Worm (Caenorhabditis elegans) whole organism, L3 larva: Measurements from ENCODE around the gene F20A1.6.

ENCODE experiments used
- R02D3.7 ChIP-seq: fragments of 150-350 bp; optimal IDR thresholded peaks from 2 replicates; lab custom pipeline; 2014; ENCODE audit warnings: missing biosample characterization, missing genetic modification characterization
- aly-2 ChIP-seq: fragments of 150-350 bp; optimal IDR thresholded peaks from 2 replicates; lab custom pipeline; 2014; ENCODE audit warnings: missing biosample characterization, missing genetic modification characterization
- ama-1 ChIP-seq: fragments of 150-350 bp; optimal IDR thresholded peaks from 2 replicates; lab custom pipeline; 2018
- ceh-82 ChIP-seq: fragments of 150-350 bp; optimal IDR thresholded peaks from 2 replicates; lab custom pipeline; 2014; ENCODE audit warnings: missing biosample characterization, missing genetic modification characterization
- ceh-9 ChIP-seq: sonication (generic microtip); optimal IDR thresholded peaks from 2 replicates; lab custom pipeline; 2018; ENCODE audit warnings: missing biosample characterization, missing genetic modification characterization
- daf-12 ChIP-seq: fragments of 150-350 bp; optimal IDR thresholded peaks from 2 replicates; lab custom pipeline; 2014; ENCODE audit warnings: missing biosample characterization, missing genetic modification reagents, missing genetic modification characterization
- egl-27 ChIP-seq: sonication (generic microtip); optimal IDR thresholded peaks from 4 replicates; lab custom pipeline; 2017; ENCODE audit warnings: missing biosample characterization, missing genetic modification reagents, missing genetic modification characterization
- elt-1 ChIP-seq: fragments of 150-350 bp; optimal IDR thresholded peaks from 2 replicates; lab custom pipeline; 2014; ENCODE audit warnings: missing biosample characterization, missing genetic modification characterization
- elt-2 ChIP-seq: sonication (generic microtip); optimal IDR thresholded peaks from 2 replicates; lab custom pipeline; 2016; ENCODE audit warnings: missing genetic modification reagents, mild to moderate bottlenecking, missing genetic modification characterization, missing compliant biosample characterization
- elt-3 ChIP-seq, 3 experiments: fragments of 150-350 bp in 1 of 3; sonication (generic microtip) in 2 of 3; optimal IDR thresholded peaks; 2 replicates in 2 of 3; 4 replicates in 1 of 3; lab custom pipeline; 2014 to 2017; ENCODE audit warnings: missing biosample characterization in 3 of 3, missing genetic modification characterization in 3 of 3
- eor-1 ChIP-seq, 2 experiments: fragments of 150-350 bp; optimal IDR thresholded peaks; 2 replicates each; lab custom pipeline; 2014 to 2018; ENCODE audit warnings: missing biosample characterization in 2 of 2, missing genetic modification characterization in 2 of 2
- fkh-2 ChIP-seq: fragments of 150-350 bp; optimal IDR thresholded peaks from 2 replicates; lab custom pipeline; 2014; ENCODE audit warnings: missing biosample characterization, missing genetic modification reagents, missing genetic modification characterization
- fos-1 ChIP-seq: fragments of 150-350 bp; optimal IDR thresholded peaks from 2 replicates; lab custom pipeline; 2014; ENCODE audit warnings: missing biosample characterization, missing genetic modification characterization
- hmg-11 ChIP-seq: sonication (generic microtip); optimal IDR thresholded peaks from 2 replicates; lab custom pipeline; 2016; ENCODE audit warnings: missing genetic modification characterization, missing compliant biosample characterization
- jun-1 ChIP-seq: fragments of 150-350 bp; optimal IDR thresholded peaks from 2 replicates; lab custom pipeline; 2014; ENCODE audit warnings: missing biosample characterization, missing genetic modification reagents, missing genetic modification characterization
- lin-39 ChIP-seq: fragments of 150-350 bp; optimal IDR thresholded peaks from 2 replicates; lab custom pipeline; 2018; ENCODE audit warnings: missing biosample characterization, missing genetic modification reagents, missing genetic modification characterization
- lsy-12 ChIP-seq: sonication (generic microtip); optimal IDR thresholded peaks from 2 replicates; lab custom pipeline; 2016; ENCODE audit warnings: mild to moderate bottlenecking, missing genetic modification characterization, missing compliant biosample characterization
- mml-1 ChIP-seq: fragments of 150-350 bp; sonication (generic microtip); optimal IDR thresholded peaks from 3 replicates; lab custom pipeline; 2014; ENCODE audit warnings: missing biosample characterization, missing genetic modification characterization
- nfya-1 ChIP-seq: sonication (generic microtip); optimal IDR thresholded peaks from 2 replicates; lab custom pipeline; 2017; ENCODE audit warnings: missing genetic modification characterization, mild to moderate bottlenecking, missing compliant biosample characterization, antibody characterized with exemption, moderate library complexity; ENCODE audit not compliant: insufficient read depth
- nhr-11 ChIP-seq: fragments of 150-350 bp; optimal IDR thresholded peaks from 2 replicates; lab custom pipeline; 2014; ENCODE audit warnings: missing biosample characterization, missing genetic modification characterization
- nhr-12 ChIP-seq: fragments of 150-350 bp; optimal IDR thresholded peaks from 2 replicates; lab custom pipeline; 2014; ENCODE audit warnings: missing biosample characterization, missing genetic modification characterization
- nhr-23 ChIP-seq: fragments of 150-350 bp; optimal IDR thresholded peaks from 2 replicates; lab custom pipeline; 2014; ENCODE audit warnings: missing biosample characterization, missing genetic modification reagents, missing genetic modification characterization
- nhr-25 ChIP-seq: sonication (generic microtip); optimal IDR thresholded peaks from 2 replicates; lab custom pipeline; 2017; ENCODE audit warnings: missing biosample characterization, missing genetic modification characterization
- nhr-28 ChIP-seq: fragments of 150-350 bp; optimal IDR thresholded peaks from 2 replicates; lab custom pipeline; 2014; ENCODE audit warnings: missing biosample characterization, missing genetic modification characterization
- nhr-43 ChIP-seq: sonication (generic microtip); optimal IDR thresholded peaks from 2 replicates; lab custom pipeline; 2016; ENCODE audit warnings: mild to moderate bottlenecking, missing genetic modification characterization, missing compliant biosample characterization; ENCODE audit not compliant: poor library complexity, severe bottlenecking
- nhr-76 ChIP-seq: fragments of 150-350 bp; sonication (generic microtip); optimal IDR thresholded peaks from 5 replicates; lab custom pipeline; 2014; ENCODE audit warnings: missing biosample characterization, missing genetic modification characterization
- pha-4 ChIP-seq: fragments of 150-350 bp; optimal IDR thresholded peaks from 2 replicates; lab custom pipeline; 2014; ENCODE audit warnings: missing biosample characterization, missing genetic modification reagents, missing genetic modification characterization
- pqm-1 ChIP-seq: fragments of 150-350 bp; optimal IDR thresholded peaks from 2 replicates; lab custom pipeline; 2017; ENCODE audit warnings: missing biosample characterization, missing genetic modification characterization, inconsistent platforms
- sea-2 ChIP-seq: fragments of 150-350 bp; sonication (generic microtip); optimal IDR thresholded peaks from 4 replicates; lab custom pipeline; 2014; ENCODE audit warnings: missing biosample characterization, missing genetic modification reagents, missing genetic modification characterization
- skn-1 ChIP-seq: fragments of 150-350 bp; optimal IDR thresholded peaks from 2 replicates; lab custom pipeline; 2014; ENCODE audit warnings: missing biosample characterization, missing genetic modification characterization
- unc-62 ChIP-seq: fragments of 150-350 bp; sonication (generic microtip); optimal IDR thresholded peaks from 4 replicates; lab custom pipeline; 2014; ENCODE audit warnings: missing biosample characterization, missing genetic modification reagents, missing genetic modification characterization
- zag-1 ChIP-seq: fragments of 150-350 bp; optimal IDR thresholded peaks from 2 replicates; lab custom pipeline; 2014; ENCODE audit warnings: missing biosample characterization, missing genetic modification characterization
- ztf-11 ChIP-seq: fragments of 150-350 bp; optimal IDR thresholded peaks from 2 replicates; lab custom pipeline; 2014; ENCODE audit warnings: missing biosample characterization, missing genetic modification characterization
- ztf-4 ChIP-seq: fragments of 150-350 bp; optimal IDR thresholded peaks from 2 replicates; lab custom pipeline; 2014; ENCODE audit warnings: missing biosample characterization, missing genetic modification characterization

F20A1.6 gene

DNA sequence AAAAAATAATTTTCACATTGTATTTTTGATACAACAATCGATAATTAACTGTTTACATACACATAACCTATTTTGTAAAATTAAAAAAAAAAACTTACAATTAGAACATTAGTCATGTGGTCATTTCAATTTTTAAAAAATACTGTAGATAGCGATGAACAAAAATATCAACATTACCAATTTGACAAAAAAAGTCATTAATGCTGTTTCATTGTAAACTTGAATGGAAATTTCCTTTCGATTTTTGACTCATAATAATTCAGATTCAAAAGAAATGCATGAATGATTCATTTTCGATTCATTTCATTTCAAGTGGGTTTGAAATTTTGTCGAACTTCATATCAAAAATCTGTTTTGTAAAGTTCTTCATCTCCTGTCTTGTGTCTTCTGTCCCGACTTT is 17.5 kb downstream of the F20A1.6 start, which contains the start of gene C33G8.2:
TSS of gene C33G8.2 (plus strand) at position 301 of the 400 bp plus-strand sequence.
- no peak for TF ChIP-seq unc-62

ce11 chrV:7007307-7007706 is 19.6 kb downstream of the F20A1.6 start, which contains the start of gene drd-10:
TSS of gene drd-10 (plus strand) at chrV:7007607.
- no peak for TF ChIP-seq nhr-12 (tag; lab: Kevin White, UChicago)
- TF ChIP-seq pha-4 (tag; lab: Kevin White, UChicago), result no peak
- no peak for TF ChIP-seq elt-2 (tag; lab: Kevin White, UChicago)
- TF ChIP-seq fos-1 (tag; lab: Kevin White, UChicago), result no peak
- no peak for TF ChIP-seq R02D3.7 (tag; lab: Kevin White, UChicago)
- no peak for TF ChIP-seq sea-2 (GFP tag; lab: Kevin White, UChicago)
- TF ChIP-seq pqm-1 (tag; lab: Kevin White, UChicago), result no peak
- no peak for TF ChIP-seq aly-2 (tag; lab: Kevin White, UChicago)
- no peak for TF ChIP-seq ztf-4 (tag; lab: Kevin White, UChicago)
- TF ChIP-seq zag-1 (tag; lab: Kevin White, UChicago), result no peak
- no peak for TF ChIP-seq elt-3 (tag; optimal IDR thresholded peaks at IDR 0.05; lab: Kevin White, UChicago)
- TF ChIP-seq nhr-76 (tag; lab: Kevin White, UChicago), result no peak
- TF ChIP-seq unc-62, result no peak
- no peak for TF ChIP-seq egl-27
- TF ChIP-seq nfya-1 (tag; lab: Kevin White, UChicago), result no peak
- TF ChIP-seq ama-1 (lab: Kevin White, UChicago), result no peak
- TF ChIP-seq ceh-82 (tag; lab: Kevin White, UChicago), result no peak
- TF ChIP-seq lsy-12, result no peak
- no peak for TF ChIP-seq daf-12
- TF ChIP-seq nhr-11 (tag; lab: Kevin White, UChicago), result no peak
- TF ChIP-seq, all 47 proteins: peak for 0

DNA sequence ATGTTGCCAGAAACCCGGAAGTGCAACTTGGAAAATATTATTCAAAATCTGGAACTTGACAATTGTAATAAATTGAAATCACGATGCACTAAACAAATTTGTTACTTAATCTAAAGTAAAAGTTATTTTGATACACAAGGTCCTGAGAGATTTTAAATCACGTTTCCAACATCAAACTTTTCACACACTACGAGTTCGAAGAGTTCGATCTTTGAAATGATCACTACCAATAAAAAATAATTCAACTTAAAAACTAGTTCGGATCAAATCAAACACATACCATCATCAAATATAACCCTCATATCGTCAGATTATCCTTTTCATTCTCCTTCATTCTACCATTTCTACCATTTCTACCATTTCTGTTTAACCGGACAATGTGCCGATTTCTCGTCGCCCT is 21.0 kb downstream of the F20A1.6 start, which contains the start of gene spig-10:
TSS of gene spig-10 (plus strand) at position 301 of the 400 bp plus-strand sequence.
- TF ChIP-seq fkh-2 (tag; lab: Kevin White, UChicago) (no peak), elt-1 (tag; lab: Kevin White, UChicago) (no peak), nhr-23 (no peak), ztf-11 (tag; lab: Kevin White, UChicago) (no peak), aly-2 (tag; lab: Kevin White, UChicago) (no peak), egl-27 (no peak), fos-1 (tag; lab: Kevin White, UChicago) (no peak), ama-1 (lab: Kevin White, UChicago) (no peak), jun-1 (tag; lab: Kevin White, UChicago) (no peak)
- TF ChIP-seq, all 47 proteins: peak for 0

ce11 chrV:7003850-7004249 is 23.1 kb downstream of the F20A1.6 start, which contains the start of gene srab-4:
TSS of gene srab-4 (plus strand) at chrV:7004150.
- TF ChIP-seq nfya-1 (tag; lab: Kevin White, UChicago) (no peak), jun-1 (tag; lab: Kevin White, UChicago) (no peak), aly-2 (tag; lab: Kevin White, UChicago) (no peak)

DNA sequence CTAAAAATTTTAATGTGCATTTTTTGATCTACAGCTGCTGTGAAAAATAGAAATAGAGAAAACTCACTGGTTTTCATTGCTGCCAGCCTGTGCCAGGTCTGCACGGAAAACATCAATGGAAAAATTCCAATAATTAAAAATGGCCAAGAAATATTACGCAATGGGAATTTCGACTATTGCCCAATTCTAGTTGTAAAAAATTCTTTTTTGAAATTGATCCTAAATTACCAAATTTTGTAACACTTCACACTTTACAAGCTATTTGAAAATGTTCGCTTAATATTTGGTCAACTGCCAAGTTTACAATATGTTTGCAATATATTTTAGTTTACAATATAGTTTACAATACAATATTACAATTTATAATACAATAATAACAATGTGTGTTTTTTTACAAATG is 26.2 kb downstream of the F20A1.6 start:
- no peak for TF ChIP-seq sea-2 (GFP tag; lab: Kevin White, UChicago)
- no peak for TF ChIP-seq unc-62
- peak; percentile 40 for TF ChIP-seq elt-2 (tag; lab: Kevin White, UChicago)
- TF ChIP-seq pqm-1 (tag; lab: Kevin White, UChicago), result no peak

ce11 chrV:6998303-6998884 is 28.6 kb downstream of the F20A1.6 start, which contains the start of gene nhr-42:
TSS of gene nhr-42 (plus strand) at chrV:6998819.
- TF ChIP-seq mml-1 (tag; lab: Kevin White, UChicago) (no peak), hmg-11 (tag; lab: Kevin White, UChicago) (no peak), nhr-76 (tag; lab: Kevin White, UChicago) (peak; percentile 57), fkh-2 (tag; lab: Kevin White, UChicago) (no peak), ceh-9 (tag; lab: Kevin White, UChicago) (no peak), lin-39 (tag; lab: Kevin White, UChicago) (no peak), elt-3 (tag; optimal IDR thresholded peaks at IDR 0.05; lab: Kevin White, UChicago) (no peak), elt-2 (tag; lab: Kevin White, UChicago) (peak; percentile 66), nhr-25 (tag; lab: Kevin White, UChicago) (peak; percentile 16), pha-4 (tag; lab: Kevin White, UChicago) (peak; percentile 84), nfya-1 (tag; lab: Kevin White, UChicago) (peak; percentile 14), pqm-1 (tag; lab: Kevin White, UChicago) (peak; percentile 56), skn-1 (no peak), eor-1 (tag; optimal IDR thresholded peaks at IDR 0.05; lab: Kevin White, UChicago) (no peak), nhr-28 (no peak), daf-12 (no peak), nhr-43 (tag; lab: Kevin White, UChicago) (peak; percentile 5), fos-1 (tag; lab: Kevin White, UChicago) (no peak)
- TF ChIP-seq, all 47 proteins: peak for 7
